Worm (Caenorhabditis elegans) whole organism, L4 larva: ENCODE data around the gene ceh-24.
A peak's percentile ranks its signal among the peaks of the same experiment; 100 is the strongest.

ENCODE experiments used
- F44E2.7 ChIP-seq: fragments of 200-800 bp; sonication (Bioruptor generic); IDR thresholded peaks from 2 replicates; pipeline ENCODE4 v2.1.2; 2022; ENCODE audit warnings: missing genetic modification characterization, missing compliant biosample characterization
- T20F7.1 ChIP-seq: fragments of 200-800 bp; sonication (Bioruptor generic); optimal IDR thresholded peaks from 2 replicates; lab custom pipeline; 2018; ENCODE audit warnings: mild to moderate bottlenecking, missing genetic modification characterization, missing compliant biosample characterization
- Y75B8A.6 ChIP-seq: fragments of 200-800 bp; sonication (Bioruptor generic); IDR thresholded peaks from 2 replicates; pipeline ENCODE4 v1.3.6; 2022; ENCODE audit warnings: missing genetic modification reagents, missing genetic modification characterization, missing compliant biosample characterization
- ZK337.2 ChIP-seq: fragments of 200-800 bp; sonication (Bioruptor generic); IDR thresholded peaks from 2 replicates; pipeline ENCODE4 v1.3.6; 2022; ENCODE audit warnings: missing genetic modification reagents, missing genetic modification characterization, missing compliant biosample characterization
- ZK546.5 ChIP-seq, 2 experiments: sonication (generic microtip); optimal IDR thresholded peaks; 2 replicates each; lab custom pipeline; 2017; ENCODE audit warnings: missing biosample characterization in 2 of 2, missing genetic modification characterization in 2 of 2
- aha-1 ChIP-seq: fragments of 150-350 bp; peaks from one replicate; lab custom pipeline; 2014; ENCODE audit warnings: missing biosample characterization, missing genetic modification characterization
- ama-1 ChIP-seq: fragments of 150-350 bp; optimal IDR thresholded peaks from 2 replicates; lab custom pipeline; 2014; ENCODE audit warnings: inconsistent platforms, mixed read lengths
- ceh-20 ChIP-seq: fragments of 200-800 bp; sonication (Bioruptor generic); IDR thresholded peaks from 2 replicates; pipeline ENCODE4 v1.3.6; 2022; ENCODE audit warnings: missing genetic modification reagents, missing genetic modification characterization, missing compliant biosample characterization
- ceh-28 ChIP-seq: fragments of 150-350 bp; optimal IDR thresholded peaks from 2 replicates; lab custom pipeline; 2014; ENCODE audit warnings: missing biosample characterization, missing genetic modification reagents, missing genetic modification characterization
- ceh-32 ChIP-seq: sonication (generic microtip); optimal IDR thresholded peaks from 2 replicates; lab custom pipeline; 2016; ENCODE audit warnings: mild to moderate bottlenecking, missing genetic modification characterization, missing compliant biosample characterization; ENCODE audit not compliant: poor library complexity
- ceh-62 ChIP-seq: sonication (generic microtip); optimal IDR thresholded peaks from 2 replicates; lab custom pipeline; 2017; ENCODE audit warnings: missing biosample characterization, missing genetic modification characterization
- ctbp-1 ChIP-seq: fragments of 200-800 bp; sonication (Bioruptor generic); IDR thresholded peaks from 2 replicates; pipeline ENCODE4 v1.3.6; 2022; ENCODE audit warnings: missing genetic modification reagents, missing genetic modification characterization, missing compliant biosample characterization
- daf-16 ChIP-seq, 3 experiments: sonication (generic microtip); optimal IDR thresholded peaks; 2 replicates each; lab custom pipeline; 2016 to 2017; ENCODE audit warnings: missing genetic modification characterization in 3 of 3, missing genetic modification reagents in 3 of 3, mild to moderate bottlenecking in 2 of 3, missing compliant biosample characterization in 2 of 3, missing biosample characterization in 1 of 3, moderate library complexity in 1 of 3
- daf-19 ChIP-seq: fragments of 200-800 bp; sonication (Bioruptor generic); conservative IDR thresholded peaks from 2 replicates; pipeline ENCODE4 v1.3.6; 2022; ENCODE audit warnings: missing genetic modification characterization, missing compliant biosample characterization
- dmd-8 ChIP-seq: fragments of 200-800 bp; sonication (Bioruptor generic); IDR thresholded peaks from 2 replicates; pipeline ENCODE4 v1.3.6; 2022; ENCODE audit warnings: missing genetic modification characterization, missing compliant biosample characterization
- dmd-9 ChIP-seq: fragments of 200-800 bp; sonication (Bioruptor generic); IDR thresholded peaks from 2 replicates; pipeline ENCODE4 v1.3.6; 2022; ENCODE audit warnings: missing genetic modification reagents, missing genetic modification characterization, missing compliant biosample characterization
- dve-1 ChIP-seq: sonication (generic microtip); optimal IDR thresholded peaks from 2 replicates; lab custom pipeline; 2017; ENCODE audit warnings: antibody characterized with exemption, mild to moderate bottlenecking, missing genetic modification characterization, missing compliant biosample characterization; ENCODE audit not compliant: insufficient read depth
- egl-43 ChIP-seq: fragments of 200-800 bp; sonication (Bioruptor generic); IDR thresholded peaks from 2 replicates; pipeline ENCODE4 v1.3.6; 2022; ENCODE audit warnings: missing genetic modification reagents, missing genetic modification characterization, missing compliant biosample characterization
- fkh-10 ChIP-seq: fragments of 150-350 bp; optimal IDR thresholded peaks from 2 replicates; lab custom pipeline; 2014; ENCODE audit warnings: missing biosample characterization, missing genetic modification reagents, missing genetic modification characterization
- fos-1 ChIP-seq: fragments of 150-350 bp; optimal IDR thresholded peaks from 2 replicates; lab custom pipeline; 2014; ENCODE audit warnings: missing biosample characterization, missing genetic modification characterization
- gei-8 ChIP-seq: fragments of 200-800 bp; sonication (Bioruptor generic); optimal IDR thresholded peaks from 2 replicates; lab custom pipeline; 2018; ENCODE audit warnings: mild to moderate bottlenecking, missing genetic modification characterization, missing compliant biosample characterization
- hif-1 ChIP-seq, 2 experiments: sonication (generic microtip); optimal IDR thresholded peaks; 2 replicates each; lab custom pipeline; 2016 to 2017; ENCODE audit warnings: missing compliant biosample characterization in 2 of 2, missing genetic modification characterization in 2 of 2, missing genetic modification reagents in 2 of 2, missing genotype in 2 of 2, mild to moderate bottlenecking in 1 of 2
- hmg-1.1 ChIP-seq: fragments of 200-800 bp; sonication (Bioruptor generic); IDR thresholded peaks from 2 replicates; pipeline ENCODE4 v1.3.6; 2022; ENCODE audit warnings: missing genetic modification reagents, missing genetic modification characterization, missing compliant biosample characterization
- lim-7 ChIP-seq: fragments of 200-800 bp; sonication (Bioruptor generic); IDR thresholded peaks from 2 replicates; pipeline ENCODE4 v1.3.6; 2022; ENCODE audit warnings: missing genetic modification characterization, missing compliant biosample characterization
- lin-1 ChIP-seq: fragments of 200-800 bp; sonication (Bioruptor generic); IDR thresholded peaks from 2 replicates; pipeline ENCODE4 v1.3.6; 2022; ENCODE audit warnings: missing genetic modification reagents, missing genetic modification characterization, missing compliant biosample characterization
- lin-15B ChIP-seq: fragments of 150-350 bp; sonication (generic microtip); optimal IDR thresholded peaks from 3 replicates; lab custom pipeline; 2014; ENCODE audit warnings: missing biosample characterization, missing genetic modification characterization
- lin-29 ChIP-seq: fragments of 200-800 bp; sonication (Bioruptor generic); IDR thresholded peaks from 2 replicates; pipeline ENCODE4 v1.3.6; 2022; ENCODE audit warnings: missing genetic modification reagents, missing genetic modification characterization, missing compliant biosample characterization
- lin-38 ChIP-seq: fragments of 200-800 bp; sonication (Bioruptor generic); IDR thresholded peaks from 2 replicates; pipeline ENCODE4 v1.3.6; 2022; ENCODE audit warnings: missing genetic modification reagents, missing genetic modification characterization, missing compliant biosample characterization
- madf-5 ChIP-seq, 2 experiments: fragments of 200-800 bp; sonication (Bioruptor generic); IDR thresholded peaks; 2 replicates each; pipeline ENCODE4 v1.3.6; 2022; ENCODE audit warnings: missing compliant biosample characterization in 2 of 2, missing genetic modification characterization in 2 of 2
- mdt-29 ChIP-seq: fragments of 200-800 bp; sonication (Bioruptor generic); IDR thresholded peaks from 2 replicates; pipeline ENCODE4 v1.3.6; 2022; ENCODE audit warnings: missing genetic modification reagents, missing genetic modification characterization, missing compliant biosample characterization
- mep-1 ChIP-seq: fragments of 150-350 bp; sonication (generic microtip); optimal IDR thresholded peaks from 3 replicates; lab custom pipeline; 2014; ENCODE audit warnings: missing biosample characterization, missing genetic modification characterization
- mes-2 ChIP-seq: sonication (generic microtip); optimal IDR thresholded peaks from 2 replicates; lab custom pipeline; 2016; ENCODE audit warnings: missing genotype, mild to moderate bottlenecking, missing genetic modification characterization, missing compliant biosample characterization; ENCODE audit not compliant: poor library complexity, severe bottlenecking
- mxl-3 ChIP-seq: fragments of 200-800 bp; sonication (Bioruptor generic); optimal IDR thresholded peaks from 2 replicates; lab custom pipeline; 2018; ENCODE audit warnings: mild to moderate bottlenecking, missing genetic modification characterization, missing compliant biosample characterization
- nhr-10 ChIP-seq: fragments of 150-350 bp; optimal IDR thresholded peaks from 2 replicates; lab custom pipeline; 2014; ENCODE audit warnings: missing biosample characterization, missing genetic modification characterization
- nhr-11 ChIP-seq: fragments of 150-350 bp; optimal IDR thresholded peaks from 2 replicates; lab custom pipeline; 2014; ENCODE audit warnings: missing biosample characterization, missing genetic modification characterization
- nhr-111 ChIP-seq: fragments of 200-800 bp; sonication (Bioruptor generic); optimal IDR thresholded peaks from 2 replicates; lab custom pipeline; 2018; ENCODE audit warnings: mild to moderate bottlenecking, missing genetic modification characterization, missing compliant biosample characterization
- nhr-237 ChIP-seq: sonication (generic microtip); optimal IDR thresholded peaks from 2 replicates; lab custom pipeline; 2017; ENCODE audit warnings: missing biosample characterization, missing genetic modification characterization
- nhr-25 ChIP-seq: sonication (generic microtip); optimal IDR thresholded peaks from 2 replicates; lab custom pipeline; 2017; ENCODE audit warnings: missing genetic modification characterization, mild to moderate bottlenecking, missing compliant biosample characterization, antibody characterized with exemption, moderate library complexity, borderline replicate concordance; ENCODE audit not compliant: insufficient read depth
- nhr-28 ChIP-seq: fragments of 150-350 bp; optimal IDR thresholded peaks from 2 replicates; lab custom pipeline; 2014; ENCODE audit warnings: missing biosample characterization, missing genetic modification characterization
- nhr-41 ChIP-seq: fragments of 200-800 bp; sonication (Bioruptor generic); IDR thresholded peaks from 2 replicates; pipeline ENCODE4 v1.3.6; 2022; ENCODE audit warnings: missing genetic modification reagents, missing genetic modification characterization, missing compliant biosample characterization
- nhr-48 ChIP-seq: sonication (generic microtip); optimal IDR thresholded peaks from 2 replicates; lab custom pipeline; 2016; ENCODE audit warnings: mild to moderate bottlenecking, missing genetic modification characterization, missing compliant biosample characterization
- php-3 ChIP-seq: fragments of 200-800 bp; sonication (Bioruptor generic); IDR thresholded peaks from 2 replicates; pipeline ENCODE4 v1.3.6; 2022; ENCODE audit warnings: missing genetic modification reagents, missing genetic modification characterization, missing compliant biosample characterization
- pqm-1 ChIP-seq: sonication (generic microtip); optimal IDR thresholded peaks from 2 replicates; lab custom pipeline; 2017; ENCODE audit warnings: missing biosample characterization, missing genetic modification characterization
- rbr-2 ChIP-seq: sonication (generic microtip); optimal IDR thresholded peaks from 2 replicates; lab custom pipeline; 2016; ENCODE audit warnings: missing genotype, missing genetic modification characterization, missing compliant biosample characterization
- saeg-2 ChIP-seq: fragments of 200-800 bp; sonication (Bioruptor generic); IDR thresholded peaks from 2 replicates; pipeline ENCODE4 v1.3.6; 2022; ENCODE audit warnings: missing genetic modification reagents, missing genetic modification characterization, missing compliant biosample characterization
- set-16 ChIP-seq: fragments of 200-800 bp; sonication (Bioruptor generic); IDR thresholded peaks from 2 replicates; pipeline ENCODE4 v1.3.6; 2022; ENCODE audit warnings: missing genetic modification reagents, missing genetic modification characterization, missing compliant biosample characterization
- spr-1 ChIP-seq: sonication (generic microtip); optimal IDR thresholded peaks from 2 replicates; lab custom pipeline; 2016; ENCODE audit warnings: mild to moderate bottlenecking, missing genetic modification characterization, missing compliant biosample characterization
- unc-39 ChIP-seq: sonication (generic microtip); optimal IDR thresholded peaks from 2 replicates; lab custom pipeline; 2017; ENCODE audit warnings: missing biosample characterization, missing genetic modification characterization
- unc-62 ChIP-seq, 3 experiments: fragments of 150-350 bp in 1 of 3; sonication (generic microtip); optimal IDR thresholded peaks in 2 of 3; peaks in 1 of 3; 1 replicate in 1 of 3; 2 replicates in 2 of 3; lab custom pipeline; 2014 to 2017; ENCODE audit warnings: missing biosample characterization in 3 of 3, missing genetic modification characterization in 3 of 3, missing genetic modification reagents in 3 of 3, missing genotype in 1 of 3

ceh-24 gene

ce11 chrV:13787948-13788681, 24.9 kb upstream of the ceh-24 start (continued):
- TF ChIP-seq dmd-8 (no peak), hmg-1.1 (no peak), ctbp-1 (GFP tag; lab: Robert Waterston, UW) (no peak), lin-1 (no peak), ceh-32 (tag; lab: Kevin White, UChicago) (no peak), nhr-11 (tag; lab: Kevin White, UChicago) (peak; percentile 15), lin-29 (no peak), egl-43 (GFP tag; lab: Robert Waterston, UW) (no peak), mdt-29 (GFP tag; lab: Robert Waterston, UW) (no peak), nhr-237 (tag; lab: Kevin White, UChicago) (no peak), gei-8 (GFP tag; lab: Kevin White, UChicago) (no peak), saeg-2 (GFP tag; lab: Robert Waterston, UW) (no peak), dve-1 (tag; lab: Kevin White, UChicago) (peak; percentile 68), pqm-1 (tag; lab: Kevin White, UChicago) (peak; percentile 56), mep-1 (tag; lab: Kevin White, UChicago) (peak; percentile 25), php-3 (GFP tag; lab: Robert Waterston, UW) (no peak), ceh-28 (tag; lab: Kevin White, UChicago) (no peak), nhr-10 (tag; lab: Kevin White, UChicago) (no peak), fkh-10 (no peak), daf-19 (GFP tag; lab: Robert Waterston, UW) (no peak), hif-1 (tag; optimal IDR thresholded peaks at IDR 0.05; lab: Kevin White, UChicago) (no peak), T20F7.1 (GFP tag; lab: Kevin White, UChicago) (no peak), unc-39 (tag; lab: Kevin White, UChicago) (no peak), mxl-3 (GFP tag; lab: Kevin White, UChicago) (no peak), lim-7 (GFP tag; lab: Robert Waterston, UW) (no peak), Y75B8A.6 (no peak), dmd-9 (GFP tag; lab: Robert Waterston, UW) (no peak), ceh-20 (GFP tag; lab: Robert Waterston, UW) (no peak), unc-62 (GFP tag; optimal IDR thresholded peaks at IDR 0.05 in 1 of 2; lab: Kevin White, UChicago) (no peak), unc-62 (tag; optimal IDR thresholded peaks at IDR 0.05; lab: Kevin White, UChicago) (no peak), ZK337.2 (GFP tag; lab: Robert Waterston, UW) (no peak), daf-16 (GFP tag; optimal IDR thresholded peaks at IDR 0.05; lab: Kevin White, UChicago) (no peak), daf-16 (tag; optimal IDR thresholded peaks at IDR 0.05; lab: Kevin White, UChicago) (peak; percentile 85), lin-15B (tag; lab: Kevin White, UChicago) (no peak), nhr-28 (no peak), set-16 (GFP tag; lab: Robert Waterston, UW) (no peak), madf-5 (GFP tag; IDR thresholded peaks at IDR 0.05; lab: Robert Waterston, UW) (no peak), fos-1 (tag; lab: Kevin White, UChicago) (no peak)

ce11 chrV:13789362-13789761, 23.7 kb upstream of the ceh-24 start:
- TF ChIP-seq ama-1 (lab: Kevin White, UChicago) (peak; percentile 72), rbr-2 (tag; lab: Kevin White, UChicago) (peak; percentile 77), lin-38 (GFP tag; lab: Robert Waterston, UW) (peak; percentile 80), nhr-41 (GFP tag; lab: Robert Waterston, UW) (no peak), nhr-11 (tag; lab: Kevin White, UChicago) (peak; percentile 96), F44E2.7 (GFP tag; lab: Robert Waterston, UW) (no peak), aha-1 (tag; lab: Kevin White, UChicago) (peak; percentile 91), nhr-111 (no peak), nhr-25 (tag; lab: Kevin White, UChicago) (peak; percentile 46), fkh-10 (peak; percentile 74), ceh-62 (tag; lab: Kevin White, UChicago) (no peak), mes-2 (peak; percentile 73), egl-43 (GFP tag; lab: Robert Waterston, UW) (peak; percentile 70), ZK546.5 (tag; optimal IDR thresholded peaks at IDR 0.05; lab: Kevin White, UChicago) (no peak), spr-1 (tag; lab: Kevin White, UChicago) (peak; percentile 15), nhr-28 (peak; percentile 89), dve-1 (tag; lab: Kevin White, UChicago) (peak; percentile 95), ceh-28 (tag; lab: Kevin White, UChicago) (peak; percentile 35), nhr-48 (tag; lab: Kevin White, UChicago) (peak; percentile 3)
